Worm (Caenorhabditis elegans) whole organism, late embryonic: ENCODE data around the gene T06E8.8.

Source experiments
- F13H6.1 ChIP-seq: sonication (generic microtip); optimal IDR thresholded peaks from 2 replicates; lab custom pipeline; 2016; ENCODE audit warnings: missing genetic modification characterization, missing compliant biosample characterization
- ahr-1 ChIP-seq: sonication (generic microtip); optimal IDR thresholded peaks from 2 replicates; lab custom pipeline; 2016; ENCODE audit warnings: missing genetic modification characterization, missing compliant biosample characterization
- ceh-22 ChIP-seq: sonication (generic microtip); optimal IDR thresholded peaks from 2 replicates; lab custom pipeline; 2017; ENCODE audit warnings: missing biosample characterization, missing genetic modification characterization
- dmd-4 ChIP-seq: sonication (generic microtip); optimal IDR thresholded peaks from 2 replicates; lab custom pipeline; 2016; ENCODE audit warnings: borderline replicate concordance, missing genetic modification characterization, missing compliant biosample characterization
- lim-6 ChIP-seq: sonication (generic microtip); optimal IDR thresholded peaks from 2 replicates; lab custom pipeline; 2016; ENCODE audit warnings: missing genetic modification characterization, missing compliant biosample characterization
- lin-11 ChIP-seq: fragments of 200-800 bp; sonication (Bioruptor generic); optimal IDR thresholded peaks from 2 replicates; lab custom pipeline; 2018; ENCODE audit warnings: mild to moderate bottlenecking, missing genetic modification characterization, missing compliant biosample characterization
- ref-2 ChIP-seq: sonication (generic microtip); optimal IDR thresholded peaks from 2 replicates; lab custom pipeline; 2016; ENCODE audit warnings: missing genetic modification characterization, missing compliant biosample characterization
- sox-4 ChIP-seq: sonication (generic microtip); optimal IDR thresholded peaks from 2 replicates; lab custom pipeline; 2017; ENCODE audit warnings: mild to moderate bottlenecking, missing genetic modification characterization, inconsistent platforms, missing compliant biosample characterization
- ttx-3 ChIP-seq: sonication (generic microtip); optimal IDR thresholded peaks from 2 replicates; lab custom pipeline; 2016; ENCODE audit warnings: missing genetic modification reagents, missing genetic modification characterization, missing compliant biosample characterization

ce11 chrV:10047189-10047588, 3.6 kb downstream of the T06E8.8 start:
- no peak for TF ChIP-seq ref-2
- no peak for TF ChIP-seq ceh-22 (tag; lab: Kevin White, UChicago)
- no peak for TF ChIP-seq ttx-3 (tag; lab: Kevin White, UChicago)
- TF ChIP-seq F13H6.1 (tag; lab: Kevin White, UChicago): no peak
- no peak for TF ChIP-seq ahr-1 (tag; lab: Kevin White, UChicago)
- no peak for TF ChIP-seq dmd-4 (tag; lab: Kevin White, UChicago)
- TF ChIP-seq lin-11 (tag; lab: Kevin White, UChicago): no peak
- no peak for TF ChIP-seq sox-4 (tag; lab: Kevin White, UChicago)
- TF ChIP-seq lim-6 (tag; lab: Kevin White, UChicago): no peak
